Worm (Caenorhabditis elegans) whole organism, mixed stage, embryonic: Measurements from ENCODE around the gene str-82.

Experiments
- blmp-1 ChIP-seq: fragments of 150-350 bp; optimal IDR thresholded peaks from 2 replicates; lab custom pipeline; 2014; ENCODE audit warnings: missing biosample characterization, missing genetic modification characterization
- ceh-83 ChIP-seq: fragments of 200-800 bp; sonication (Bioruptor generic); optimal IDR thresholded peaks from 2 replicates; lab custom pipeline; 2018; ENCODE audit warnings: mild to moderate bottlenecking, missing genetic modification characterization, missing compliant biosample characterization
- lin-13 ChIP-seq: fragments of 150-350 bp; optimal IDR thresholded peaks from 2 replicates; lab custom pipeline; 2014; ENCODE audit warnings: missing biosample characterization, missing genetic modification characterization
- lsy-2 ChIP-seq: fragments of 150-350 bp; optimal IDR thresholded peaks from 2 replicates; lab custom pipeline; 2014; ENCODE audit warnings: missing biosample characterization, missing genetic modification characterization
- mls-2 ChIP-seq: sonication (generic microtip); optimal IDR thresholded peaks from 2 replicates; lab custom pipeline; 2016; ENCODE audit warnings: mild to moderate bottlenecking, missing genetic modification characterization, moderate library complexity, missing compliant biosample characterization
- nhr-237 ChIP-seq: fragments of 150-350 bp; optimal IDR thresholded peaks from 2 replicates; lab custom pipeline; 2014; ENCODE audit warnings: missing biosample characterization, missing genetic modification characterization
- pha-4 ChIP-seq: fragments of 150-350 bp; optimal IDR thresholded peaks from 2 replicates; lab custom pipeline; 2018; ENCODE audit warnings: missing biosample characterization, missing genetic modification reagents, missing genetic modification characterization
- snpc-4 ChIP-seq: fragments of 150-350 bp; optimal IDR thresholded peaks from 2 replicates; lab custom pipeline; 2014; ENCODE audit warnings: missing biosample characterization, missing genetic modification characterization
- unc-62 ChIP-seq: fragments of 150-350 bp; optimal IDR thresholded peaks from 2 replicates; lab custom pipeline; 2014; ENCODE audit warnings: missing biosample characterization, missing genetic modification reagents, missing genetic modification characterization
- ztf-11 ChIP-seq: fragments of 150-350 bp; optimal IDR thresholded peaks from 2 replicates; lab custom pipeline; 2014; ENCODE audit warnings: missing biosample characterization, missing genetic modification characterization

DNA sequence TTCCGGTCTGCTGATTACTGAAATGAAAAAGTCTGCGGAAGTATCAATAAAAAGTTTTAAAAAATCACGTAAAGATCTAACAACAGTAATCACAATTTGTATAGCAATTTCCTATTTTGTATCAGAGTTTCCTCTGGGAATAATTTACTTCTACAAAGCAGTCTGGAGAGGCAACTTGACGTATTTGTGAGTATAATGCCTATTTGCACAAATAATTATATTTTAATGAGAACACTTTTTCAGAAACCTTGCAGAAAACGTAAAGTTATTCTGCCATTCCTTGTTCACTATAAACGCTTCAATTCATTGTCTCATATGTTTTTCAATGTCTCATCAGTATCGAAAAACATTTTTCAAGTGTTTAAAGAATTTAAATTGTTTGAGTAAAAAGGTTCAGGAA is 44.1 kb downstream of the str-82 start:
- TF ChIP-seq lsy-2 = no peak
- no peak for TF ChIP-seq nhr-237 (tag; lab: Kevin White, UChicago)
- no peak for TF ChIP-seq snpc-4
- TF ChIP-seq pha-4 (tag; lab: Kevin White, UChicago) = no peak
- TF ChIP-seq lin-13 (tag; lab: Kevin White, UChicago) = no peak
- TF ChIP-seq blmp-1 (tag; lab: Kevin White, UChicago) = no peak
- no peak for TF ChIP-seq unc-62 (GFP tag; lab: Kevin White, UChicago)
- TF ChIP-seq ceh-83 = no peak
- TF ChIP-seq mls-2 = no peak
- TF ChIP-seq ztf-11 (tag; lab: Kevin White, UChicago) = no peak
